Fruit fly (Drosophila melanogaster): Measurements from ENCODE around the gene nebu.

DNA sequence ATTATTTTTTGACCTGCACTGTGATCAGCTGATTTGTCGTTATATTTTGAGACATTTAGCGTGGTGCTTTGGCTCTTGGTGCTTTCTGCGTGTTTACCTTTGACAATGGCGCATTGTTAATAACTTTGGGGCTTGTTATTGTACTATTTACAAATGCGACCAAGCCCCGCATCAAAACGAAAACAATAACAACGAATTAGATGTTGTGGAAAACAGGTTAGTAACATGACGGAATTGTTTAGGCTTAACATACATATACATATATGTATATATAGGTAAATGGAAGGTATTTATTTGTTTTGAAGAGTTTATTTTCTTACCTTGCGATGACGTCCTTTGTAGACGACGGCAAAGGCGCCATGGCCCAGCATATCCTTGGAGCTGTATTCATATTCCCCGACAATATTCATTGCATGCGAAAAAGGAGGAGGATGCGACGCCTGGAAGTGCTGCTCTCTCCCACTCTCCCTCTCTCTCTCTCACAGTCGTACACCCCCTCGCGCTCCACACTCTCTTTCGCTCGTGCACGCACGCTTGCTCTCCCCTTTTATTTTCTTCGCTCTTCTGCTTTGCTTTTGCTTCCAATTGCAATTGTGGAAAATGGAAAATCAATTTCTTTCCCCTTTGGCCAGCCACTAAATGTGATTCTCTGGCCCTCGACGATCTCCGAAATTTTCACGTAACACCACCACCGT, 38.7 kb downstream of the nebu start:
- no peak for TF ChIP-seq tj (GFP tag; optimal IDR thresholded peaks at IDR 0.05)
- no peak for TF ChIP-seq Crg-1 (GFP tag; optimal IDR thresholded peaks at IDR 0.05)
- no peak for TF ChIP-seq CG11617 (GFP tag; optimal IDR thresholded peaks at IDR 0.05)
- TF ChIP-seq cic (GFP tag; optimal IDR thresholded peaks at IDR 0.05): no peak
- no peak for TF ChIP-seq CG7045 (GFP tag; optimal IDR thresholded peaks at IDR 0.05)
- TF ChIP-seq CG33017 (tag; optimal IDR thresholded peaks at IDR 0.05): no peak
- no peak for TF ChIP-seq CG7101 (tag; optimal IDR thresholded peaks at IDR 0.05)
- no peak for TF ChIP-seq Mnt (GFP tag; optimal IDR thresholded peaks at IDR 0.05)
- TF ChIP-seq cnc (optimal IDR thresholded peaks at IDR 0.05): no peak
- TF ChIP-seq CG1620 (GFP tag; optimal IDR thresholded peaks at IDR 0.05): no peak

Measured in whole organism, adult.